Worm (Caenorhabditis elegans) whole organism, early embryonic: Measurements from ENCODE around the gene sro-1.

Source experiments
- F13C5.2 ChIP-seq: sonication (generic microtip); optimal IDR thresholded peaks from 2 replicates; lab custom pipeline; 2017; ENCODE audit warnings: mild to moderate bottlenecking, missing genetic modification characterization, inconsistent platforms, missing compliant biosample characterization
- aly-1 ChIP-seq: sonication (generic microtip); optimal IDR thresholded peaks from 2 replicates; lab custom pipeline; 2016; ENCODE audit warnings: missing genetic modification characterization, missing compliant biosample characterization
- ama-1 ChIP-seq: fragments of 150-350 bp; optimal IDR thresholded peaks from 2 replicates; lab custom pipeline; 2014
- ceh-13 ChIP-seq: fragments of 200-800 bp; sonication (Bioruptor generic); optimal IDR thresholded peaks from 2 replicates; lab custom pipeline; 2018; ENCODE audit warnings: mild to moderate bottlenecking, missing genetic modification characterization, missing compliant biosample characterization
- ets-7 ChIP-seq: sonication (generic microtip); optimal IDR thresholded peaks from 2 replicates; lab custom pipeline; 2016; ENCODE audit warnings: missing genotype, missing genetic modification characterization, missing compliant biosample characterization
- flt-1 ChIP-seq: fragments of 200-800 bp; sonication (Bioruptor generic); IDR thresholded peaks from 2 replicates; pipeline ENCODE4 v1.3.6; 2022; ENCODE audit warnings: missing genetic modification characterization, missing compliant biosample characterization
- hmg-4 ChIP-seq: fragments of 200-800 bp; sonication (Bioruptor generic); optimal IDR thresholded peaks from 2 replicates; lab custom pipeline; 2018; ENCODE audit warnings: mild to moderate bottlenecking, missing genetic modification characterization, missing compliant biosample characterization
- hnd-1 ChIP-seq: sonication (generic microtip); optimal IDR thresholded peaks from 2 replicates; lab custom pipeline; 2016; ENCODE audit warnings: missing genetic modification characterization, missing compliant biosample characterization
- pes-1 ChIP-seq: fragments of 200-800 bp; sonication (Bioruptor generic); IDR thresholded peaks from 2 replicates; pipeline ENCODE4 v1.3.6; 2022; ENCODE audit warnings: missing genetic modification reagents, missing genetic modification characterization, missing compliant biosample characterization
- sea-1 ChIP-seq: fragments of 200-800 bp; sonication (Bioruptor generic); conservative IDR thresholded peaks from 2 replicates; pipeline ENCODE4 v1.3.6; 2022; ENCODE audit warnings: missing genetic modification characterization, missing compliant biosample characterization
- tbx-11 ChIP-seq: fragments of 200-800 bp; sonication (Bioruptor generic); IDR thresholded peaks from 2 replicates; pipeline ENCODE4 v1.3.6; 2022; ENCODE audit warnings: missing genetic modification characterization, missing compliant biosample characterization
- tbx-37 ChIP-seq: fragments of 200-800 bp; sonication (Bioruptor generic); conservative IDR thresholded peaks from 2 replicates; pipeline ENCODE4 v1.3.6; 2022; ENCODE audit warnings: missing genetic modification reagents, missing genetic modification characterization, missing compliant biosample characterization
- tra-4 ChIP-seq: sonication (generic microtip); optimal IDR thresholded peaks from 2 replicates; lab custom pipeline; 2017; ENCODE audit warnings: missing genetic modification characterization, missing compliant biosample characterization

DNA sequence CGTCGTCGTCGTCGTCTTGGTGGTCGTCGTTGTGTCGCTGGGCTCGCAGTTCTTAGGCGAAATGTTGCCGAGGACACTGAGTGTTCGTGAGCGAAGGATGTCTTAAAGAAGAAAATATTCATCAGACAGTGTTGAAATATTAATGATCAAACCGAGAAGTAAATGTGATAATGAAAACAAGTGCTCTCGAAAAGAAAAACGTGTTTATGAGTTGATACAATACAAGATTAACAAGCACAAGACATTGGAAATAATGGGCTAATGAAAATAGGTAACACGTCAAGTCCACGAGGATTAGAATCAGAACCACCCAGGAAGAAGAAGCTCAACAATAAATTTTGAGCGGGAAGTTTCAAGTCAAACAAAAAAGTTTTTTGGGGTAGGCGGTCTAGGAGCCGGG, 53.5 kb downstream of the sro-1 start, which contains the start of gene K02A2.5:
- TF ChIP-seq tbx-37 (GFP tag; lab: Robert Waterston, UW) (no peak), flt-1 (GFP tag; lab: Robert Waterston, UW) (no peak), ama-1 (no peak), ceh-13 (no peak), hmg-4 (GFP tag; lab: Kevin White, UChicago) (no peak), tra-4 (tag; lab: Kevin White, UChicago) (no peak), aly-1 (tag; lab: Kevin White, UChicago) (no peak), sea-1 (GFP tag; lab: Robert Waterston, UW) (no peak), F13C5.2 (tag; lab: Kevin White, UChicago) (no peak), tbx-11 (GFP tag; lab: Robert Waterston, UW) (no peak), hnd-1 (tag; lab: Kevin White, UChicago) (no peak), pes-1 (GFP tag; lab: Robert Waterston, UW) (no peak), ets-7 (no peak)
